Worm (Caenorhabditis elegans): ENCODE measurements around the gene ZK402.5.

DNA sequence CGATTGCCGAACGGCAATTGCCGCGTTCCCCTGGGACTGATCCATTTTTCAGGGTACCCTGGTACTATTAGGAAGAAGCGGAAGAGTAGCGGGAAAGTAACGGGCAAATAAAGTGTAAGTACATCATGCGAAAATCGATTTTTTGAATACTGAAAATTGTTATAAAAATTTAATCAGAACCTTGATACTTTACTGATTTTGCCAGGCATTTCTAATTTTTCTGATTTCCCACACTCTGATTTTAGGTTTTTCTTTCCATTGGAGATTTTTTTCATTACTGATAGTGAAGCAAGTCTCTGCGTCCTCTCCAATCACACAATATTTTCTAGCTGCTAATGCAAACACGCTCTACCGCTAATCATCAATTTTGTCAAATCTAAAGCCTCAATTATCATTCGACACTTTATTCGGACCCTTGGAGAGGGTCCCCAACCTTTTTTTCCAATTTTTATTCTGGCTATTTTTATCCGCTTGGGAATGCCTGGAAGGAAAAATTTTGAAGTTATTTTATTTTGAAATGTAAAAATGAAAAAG, 18.1 kb upstream of the ZK402.5 start, which contains the start of gene F19G12.9:
- TF ChIP-seq W03F9.2 (tag; optimal IDR thresholded peaks at IDR 0.05) (no peak), him-1 (tag; optimal IDR thresholded peaks at IDR 0.05) (no peak), dao-5 (tag; optimal IDR thresholded peaks at IDR 0.05) (no peak)
